Worm (Caenorhabditis elegans) whole organism, young adult: ENCODE results near the gene nhr-182.

Source experiments
- C06A6.2 ChIP-seq: fragments of 200-800 bp; sonication (Bioruptor generic); conservative IDR thresholded peaks from 2 replicates; pipeline ENCODE4 v1.3.6; 2022; ENCODE audit warnings: missing genetic modification characterization, missing compliant biosample characterization
- athp-1 ChIP-seq: sonication (generic microtip); optimal IDR thresholded peaks from 2 replicates; lab custom pipeline; 2017; ENCODE audit warnings: mild to moderate bottlenecking, missing genetic modification characterization, missing compliant biosample characterization
- attf-5 ChIP-seq: fragments of 200-800 bp; sonication (Bioruptor generic); optimal IDR thresholded peaks from 2 replicates; lab custom pipeline; 2018; ENCODE audit warnings: mild to moderate bottlenecking, missing genetic modification characterization, missing compliant biosample characterization
- cebp-1 ChIP-seq, 2 experiments: fragments of 200-800 bp in 1 of 2; sonication (Bioruptor generic) in 1 of 2; sonication (generic microtip) in 1 of 2; IDR thresholded peaks in 1 of 2; optimal IDR thresholded peaks in 1 of 2; 2 replicates each; pipeline versions ENCODE4 v1.3.6 to Lab custom; 2017 to 2022; ENCODE audit warnings: missing compliant biosample characterization in 2 of 2, missing genetic modification characterization in 2 of 2, mild to moderate bottlenecking in 1 of 2, missing genetic modification reagents in 1 of 2, moderate library complexity in 1 of 2
- ets-4 ChIP-seq: fragments of 200-800 bp; sonication (Bioruptor generic); optimal IDR thresholded peaks from 2 replicates; lab custom pipeline; 2018; ENCODE audit warnings: mild to moderate bottlenecking, missing genetic modification characterization, missing compliant biosample characterization
- gei-17 ChIP-seq: fragments of 200-800 bp; sonication (Bioruptor generic); optimal IDR thresholded peaks from 2 replicates; lab custom pipeline; 2018; ENCODE audit warnings: mild to moderate bottlenecking, missing genetic modification characterization, missing compliant biosample characterization
- hmg-1.2 ChIP-seq: fragments of 200-800 bp; sonication (Bioruptor generic); IDR thresholded peaks from 2 replicates; pipeline ENCODE4 v1.3.6; 2022; ENCODE audit warnings: missing genetic modification reagents, missing genetic modification characterization, missing compliant biosample characterization
- nfya-2 ChIP-seq: fragments of 200-800 bp; sonication (Bioruptor generic); IDR thresholded peaks from 2 replicates; pipeline ENCODE4 v1.3.6; 2022; ENCODE audit warnings: missing genetic modification reagents, missing genetic modification characterization, missing compliant biosample characterization
- nfyb-1 ChIP-seq: fragments of 200-800 bp; sonication (Bioruptor generic); IDR thresholded peaks from 2 replicates; pipeline ENCODE4 v1.3.6; 2022; ENCODE audit warnings: missing genetic modification reagents, missing genetic modification characterization, missing compliant biosample characterization
- nhr-80 ChIP-seq: sonication (generic microtip); optimal IDR thresholded peaks from 2 replicates; lab custom pipeline; 2016; ENCODE audit warnings: missing genetic modification characterization, missing compliant biosample characterization
- zfh-2 ChIP-seq: fragments of 200-800 bp; sonication (Bioruptor generic); conservative IDR thresholded peaks from 2 replicates; pipeline ENCODE4 v1.3.6; 2022; ENCODE audit warnings: missing genetic modification reagents, missing genetic modification characterization, missing compliant biosample characterization

nhr-182 gene

DNA sequence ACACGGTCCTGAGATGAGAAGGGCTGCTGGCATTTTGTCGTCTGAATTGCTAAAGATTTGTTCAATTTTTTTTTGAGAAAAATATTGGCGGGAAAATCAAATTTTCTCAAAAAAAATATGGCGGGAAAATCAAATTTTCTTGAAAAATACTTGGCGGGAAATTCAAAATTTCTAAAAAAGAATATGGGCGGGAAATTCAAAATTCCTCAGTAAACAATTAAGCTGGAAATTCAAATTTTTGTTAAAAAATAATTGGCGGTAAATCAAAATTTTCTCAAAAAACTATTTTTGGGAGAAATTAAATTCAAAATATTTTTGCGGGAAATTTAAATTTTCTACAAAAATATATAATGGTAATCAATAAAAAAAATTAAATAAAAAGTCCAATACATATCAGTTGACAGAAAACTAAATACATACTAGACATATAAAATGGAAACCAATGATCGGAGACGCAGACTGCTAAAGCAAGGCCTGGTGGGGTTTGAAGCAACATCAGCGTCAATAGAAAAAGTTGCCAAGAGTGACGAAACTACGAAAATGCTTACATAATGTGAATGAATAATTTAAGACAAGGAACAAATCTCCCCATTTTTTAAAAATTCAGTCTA lies 45.2 kb downstream of the nhr-182 start, which contains the start of gene nhr-184:
Gene nhr-184, minus strand, starts transcription at position 51 of the 611 bp plus-strand sequence.
- TF ChIP-seq hmg-1.2 (GFP tag; lab: Robert Waterston, UW) (peak; percentile 36; the same call in 1 of the 2 replicates), attf-5 (GFP tag; lab: Kevin White, UChicago) (peak; percentile 8), nhr-80 (tag; lab: Kevin White, UChicago) (peak; percentile 7), gei-17 (GFP tag; lab: Kevin White, UChicago) (no peak), cebp-1 (GFP tag; IDR thresholded peaks at IDR 0.05; lab: Robert Waterston, UW) (no peak), cebp-1 (tag; optimal IDR thresholded peaks at IDR 0.05; lab: Kevin White, UChicago) (peak; percentile 52), C06A6.2 (GFP tag; lab: Robert Waterston, UW) (no peak), ets-4 (no peak)

DNA sequence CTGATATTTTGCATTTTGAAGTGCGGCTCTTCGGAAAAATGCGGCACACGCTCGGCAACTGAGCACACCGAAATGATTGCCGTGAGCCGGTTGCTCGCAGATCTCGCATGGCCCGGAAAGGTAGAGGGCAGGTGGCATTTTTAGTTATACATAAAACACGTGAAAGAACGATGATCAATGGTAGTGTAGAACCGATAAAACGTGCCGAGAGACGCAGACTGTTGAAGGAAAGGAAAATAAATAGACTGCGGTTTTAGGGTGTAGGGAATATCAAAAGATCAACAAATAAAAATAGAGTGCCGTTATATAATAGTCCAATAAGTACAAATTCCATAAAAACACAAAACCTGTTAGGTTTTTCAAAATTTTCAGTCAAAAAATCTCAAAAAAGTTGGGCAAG lies 47.8 kb downstream of the nhr-182 start, which contains the start of gene nhr-133:
Gene nhr-133, minus strand, starts transcription at position 183 of the 400 bp plus-strand sequence.
- peak; percentile 47; the same call in 1 of the 2 replicates for TF ChIP-seq zfh-2
- peak; percentile 43; the same call in 1 of the 2 replicates for TF ChIP-seq hmg-1.2 (GFP tag; lab: Robert Waterston, UW)
- no peak for TF ChIP-seq nfya-2 (GFP tag; lab: Robert Waterston, UW)
- peak; percentile 16 for TF ChIP-seq nhr-80 (tag; lab: Kevin White, UChicago)
- no peak for TF ChIP-seq C06A6.2 (GFP tag; lab: Robert Waterston, UW)

DNA sequence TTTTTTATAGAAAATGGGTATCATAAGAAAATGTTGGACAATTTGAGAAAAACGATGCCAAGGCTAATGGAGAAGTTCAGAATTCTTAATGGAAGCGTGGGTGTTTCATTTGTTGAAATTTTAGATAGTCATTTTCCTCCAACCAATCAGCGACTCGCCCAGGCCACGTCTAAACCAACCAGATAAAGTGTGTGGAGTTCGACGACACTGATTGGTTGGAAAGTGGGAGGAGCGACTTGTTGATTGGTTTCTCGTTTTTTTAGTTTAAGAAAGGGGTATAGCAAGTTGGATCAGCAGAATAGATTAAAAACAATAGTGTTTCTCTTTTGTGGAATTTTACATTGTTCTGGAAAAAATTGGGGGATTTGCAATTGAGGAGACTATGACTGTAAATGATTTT lies 52.2 kb downstream of the nhr-182 start:
- TF ChIP-seq athp-1 (tag; lab: Kevin White, UChicago) (no peak), nfyb-1 (GFP tag; lab: Robert Waterston, UW) (0 out of 2 replicates have a peak, but pooled peaks have one; percentile 34)
